Worm (Caenorhabditis elegans): ENCODE data around the gene C14B1.12.
"Not testable (repeated sequence)": the region's sequence is repeated elsewhere in the genome, so short reads cannot be mapped to it uniquely, and the experiment has no call there.

DNA sequence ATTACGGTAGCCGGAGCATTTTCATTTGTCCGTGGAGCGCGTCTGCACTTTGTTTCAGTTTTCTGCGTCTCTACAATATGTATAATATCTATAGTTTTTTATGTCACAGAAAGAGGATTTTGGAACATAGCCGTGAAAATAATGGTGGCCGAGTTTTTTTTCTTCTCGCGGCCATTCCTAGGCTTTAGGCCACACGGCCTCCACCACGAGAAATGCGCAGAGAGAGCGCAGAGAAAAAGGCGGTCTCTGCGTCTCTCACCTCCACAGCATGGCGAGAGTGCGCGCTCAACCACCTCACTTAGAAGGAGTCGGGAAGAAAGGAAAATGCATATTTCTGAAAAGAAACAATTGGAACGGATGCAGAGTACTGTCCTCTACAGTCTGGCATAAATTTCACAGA lies 29.4 kb downstream of the C14B1.12 start:
- TF ChIP-seq nhr-237 (tag; optimal IDR thresholded peaks at IDR 0.05); egl-27 (tag; optimal IDR thresholded peaks at IDR 0.05); F13H6.1 (tag; optimal IDR thresholded peaks at IDR 0.05); nhr-10 (tag; optimal IDR thresholded peaks at IDR 0.05); fos-1 (tag; optimal IDR thresholded peaks at IDR 0.05); lin-39 (tag; optimal IDR thresholded peaks at IDR 0.05); R02D3.7 (tag; optimal IDR thresholded peaks at IDR 0.05); unc-62 (GFP tag; optimal IDR thresholded peaks at IDR 0.05); mab-5 (tag; optimal IDR thresholded peaks at IDR 0.05); blmp-1 (tag; optimal IDR thresholded peaks at IDR 0.05; ENCODE audit: insufficient read depth); sma-9 (GFP tag; optimal IDR thresholded peaks at IDR 0.05); sma-9 (tag; optimal IDR thresholded peaks at IDR 0.05): not testable (repeated sequence)
- TF ChIP-seq lsy-2 (tag; optimal IDR thresholded peaks at IDR 0.05): peak; percentile 19 to 24

Measured in whole organism, L2 larva.